Worm (Caenorhabditis elegans) whole organism, late embryonic: ENCODE results near the gene srw-86.

Experiments
- ama-1 ChIP-seq: fragments of 150-350 bp; optimal IDR thresholded peaks from 2 replicates; lab custom pipeline; 2014
- ceh-19 ChIP-seq: fragments of 200-800 bp; sonication (Bioruptor generic); optimal IDR thresholded peaks from 2 replicates; lab custom pipeline; 2018; ENCODE audit warnings: mild to moderate bottlenecking, missing genetic modification characterization, missing compliant biosample characterization
- ceh-6 ChIP-seq: fragments of 200-800 bp; sonication (Bioruptor generic); optimal IDR thresholded peaks from 2 replicates; lab custom pipeline; 2018; ENCODE audit warnings: mild to moderate bottlenecking, missing genetic modification characterization, missing compliant biosample characterization
- lim-6 ChIP-seq: sonication (generic microtip); optimal IDR thresholded peaks from 2 replicates; lab custom pipeline; 2016; ENCODE audit warnings: missing genetic modification characterization, missing compliant biosample characterization
- mec-3 ChIP-seq: sonication (generic microtip); optimal IDR thresholded peaks from 2 replicates; lab custom pipeline; 2016; ENCODE audit warnings: borderline replicate concordance, missing genetic modification characterization, missing compliant biosample characterization
- nhr-11 ChIP-seq: fragments of 150-350 bp; optimal IDR thresholded peaks from 2 replicates; lab custom pipeline; 2014; ENCODE audit warnings: missing biosample characterization, missing genetic modification characterization
- pag-3 ChIP-seq: sonication (generic microtip); optimal IDR thresholded peaks from 2 replicates; lab custom pipeline; 2016; ENCODE audit warnings: missing compliant biosample characterization, missing genetic modification characterization, borderline replicate concordance
- pha-4 ChIP-seq: fragments of 150-350 bp; optimal IDR thresholded peaks from 2 replicates; lab custom pipeline; 2018; ENCODE audit warnings: missing biosample characterization, missing genetic modification reagents, missing genetic modification characterization
- pros-1 ChIP-seq: fragments of 150-350 bp; optimal IDR thresholded peaks from 2 replicates; lab custom pipeline; 2014; ENCODE audit warnings: missing biosample characterization, missing genetic modification reagents, missing genetic modification characterization
- rnt-1 ChIP-seq: sonication (generic microtip); optimal IDR thresholded peaks from 2 replicates; lab custom pipeline; 2016; ENCODE audit warnings: missing genetic modification characterization, missing compliant biosample characterization
- unc-42 ChIP-seq: sonication (generic microtip); optimal IDR thresholded peaks from 2 replicates; lab custom pipeline; 2016; ENCODE audit warnings: missing genotype, missing genetic modification characterization, missing compliant biosample characterization
- unc-55 ChIP-seq: sonication (generic microtip); optimal IDR thresholded peaks from 2 replicates; lab custom pipeline; 2017; ENCODE audit warnings: missing biosample characterization, missing genetic modification reagents, missing genetic modification characterization

ce11 chrV:19429605-19430004, 29.1 kb upstream of the srw-86 start:
- TF ChIP-seq ceh-19 (no peak), pag-3 (tag; lab: Kevin White, UChicago) (no peak), mec-3 (tag; lab: Kevin White, UChicago) (no peak), pha-4 (tag; lab: Kevin White, UChicago) (no peak), unc-42 (tag; lab: Kevin White, UChicago) (no peak), unc-55 (GFP tag; lab: Kevin White, UChicago) (no peak), lim-6 (no peak), rnt-1 (tag; lab: Kevin White, UChicago) (peak; percentile 80), ceh-6 (GFP tag; lab: Kevin White, UChicago) (no peak), nhr-11 (no peak), pros-1 (tag; lab: Kevin White, UChicago) (no peak), ama-1 (no peak)
